Fruit fly (Drosophila melanogaster): Measurements from ENCODE around the gene CG14109.

The CG14109 gene

DNA sequence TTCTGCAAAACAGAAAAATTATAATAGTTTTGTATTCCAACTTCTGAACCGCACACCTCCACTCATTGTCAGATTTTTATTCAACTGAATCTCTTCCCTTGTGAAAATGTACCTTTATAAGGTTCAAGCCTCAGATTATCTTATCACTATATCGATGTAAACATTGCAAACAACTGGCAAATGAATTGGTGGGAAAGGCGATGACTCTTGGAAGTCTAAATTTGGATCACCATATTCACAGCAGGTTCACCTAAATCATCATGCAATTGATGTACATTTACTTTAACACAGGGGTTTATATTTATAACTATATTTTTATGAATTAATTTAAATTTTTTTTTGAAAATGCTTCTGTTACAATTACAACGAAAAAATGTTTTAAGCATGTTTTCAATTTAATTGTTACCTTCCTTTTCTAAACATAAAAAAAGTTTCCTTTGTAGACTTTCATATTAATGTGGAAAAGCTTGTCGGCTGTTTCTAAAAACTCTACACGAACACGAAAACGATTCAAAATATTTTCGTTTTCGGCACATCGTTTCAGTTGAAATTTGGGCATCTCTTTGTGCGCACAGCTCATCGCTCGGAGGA lies at the start of gene CG14109, which contains the start of gene CG10140:
Gene CG14109, plus strand, starts transcription at position 541 of the 591 bp plus-strand sequence.
Gene CG10140, minus strand, starts transcription at position 101 of the 591 bp plus-strand sequence.
- no peak for TF ChIP-seq noc (tag; optimal IDR thresholded peaks at IDR 0.05)

DNA sequence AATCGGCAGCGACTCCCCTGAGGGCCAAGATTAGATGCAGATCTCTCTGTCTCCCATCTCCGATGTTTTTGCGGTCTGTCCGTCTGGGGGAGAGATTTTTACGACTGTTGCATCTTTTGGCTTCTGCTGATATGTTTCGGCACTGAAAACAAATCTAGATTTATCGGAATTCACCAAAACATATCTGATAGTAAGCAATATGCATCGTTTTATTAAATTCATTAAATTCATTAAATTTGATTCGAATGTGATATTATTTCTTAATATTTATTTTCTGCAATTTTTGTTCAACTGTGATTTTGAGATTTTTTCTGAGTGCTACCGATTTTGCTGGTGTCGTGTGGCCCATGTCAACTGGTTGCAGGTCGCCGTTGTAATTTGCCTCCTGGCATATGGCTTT lies 47.2 kb upstream of the CG14109 start:
- TF ChIP-seq noc (tag; optimal IDR thresholded peaks at IDR 0.05) = no peak

DNA sequence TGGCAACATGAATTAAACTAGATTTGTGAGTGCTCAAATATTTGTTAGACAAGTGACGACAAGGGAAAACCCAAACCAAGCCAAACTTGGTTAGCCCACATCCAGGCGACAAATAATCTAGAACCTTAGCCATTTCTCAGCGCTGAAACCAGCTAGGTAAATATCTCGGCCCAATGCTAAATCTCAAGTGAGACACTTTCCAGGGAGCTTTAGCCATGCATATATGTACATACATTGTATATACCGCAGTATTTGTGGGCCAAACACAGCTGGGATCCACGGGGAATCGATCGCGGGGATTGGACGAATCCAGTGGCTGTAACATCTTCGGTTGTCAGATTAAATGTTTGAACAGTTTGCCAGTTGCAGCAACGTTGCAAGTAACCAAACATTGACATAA lies 43.1 kb upstream of the CG14109 start:
- TF ChIP-seq noc (tag; optimal IDR thresholded peaks at IDR 0.05) = no peak

DNA sequence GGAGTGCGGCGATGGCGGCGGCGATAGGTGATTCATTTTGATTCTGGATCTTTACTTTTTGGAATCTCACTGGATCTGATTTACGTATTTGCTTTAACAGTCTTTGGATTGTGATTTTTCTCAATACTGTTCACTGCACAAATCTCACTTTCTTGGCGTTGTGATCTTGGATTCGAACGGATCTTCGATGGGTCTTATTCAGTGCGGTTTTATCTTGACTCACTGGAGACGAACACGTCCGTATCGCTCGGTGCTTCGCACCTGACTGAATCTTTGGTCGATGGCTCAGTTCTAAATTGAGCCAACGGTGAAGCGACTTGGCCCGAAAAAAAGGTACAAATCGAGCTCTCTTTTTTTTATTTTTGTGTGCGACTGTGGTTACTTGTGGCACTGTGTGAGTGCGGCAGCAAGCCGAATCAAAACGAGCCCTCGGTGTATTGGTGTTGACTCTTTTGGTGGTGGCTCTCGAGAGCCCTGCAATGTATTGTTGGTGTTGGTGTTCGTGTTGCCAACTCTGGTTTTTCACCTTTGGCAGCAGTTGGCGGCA lies 39.8 kb upstream of the CG14109 start, which contains the start of gene sens:
Gene sens, minus strand, starts transcription at position 254 of the 547 bp plus-strand sequence.
- no peak for TF ChIP-seq noc (tag; optimal IDR thresholded peaks at IDR 0.05)

DNA sequence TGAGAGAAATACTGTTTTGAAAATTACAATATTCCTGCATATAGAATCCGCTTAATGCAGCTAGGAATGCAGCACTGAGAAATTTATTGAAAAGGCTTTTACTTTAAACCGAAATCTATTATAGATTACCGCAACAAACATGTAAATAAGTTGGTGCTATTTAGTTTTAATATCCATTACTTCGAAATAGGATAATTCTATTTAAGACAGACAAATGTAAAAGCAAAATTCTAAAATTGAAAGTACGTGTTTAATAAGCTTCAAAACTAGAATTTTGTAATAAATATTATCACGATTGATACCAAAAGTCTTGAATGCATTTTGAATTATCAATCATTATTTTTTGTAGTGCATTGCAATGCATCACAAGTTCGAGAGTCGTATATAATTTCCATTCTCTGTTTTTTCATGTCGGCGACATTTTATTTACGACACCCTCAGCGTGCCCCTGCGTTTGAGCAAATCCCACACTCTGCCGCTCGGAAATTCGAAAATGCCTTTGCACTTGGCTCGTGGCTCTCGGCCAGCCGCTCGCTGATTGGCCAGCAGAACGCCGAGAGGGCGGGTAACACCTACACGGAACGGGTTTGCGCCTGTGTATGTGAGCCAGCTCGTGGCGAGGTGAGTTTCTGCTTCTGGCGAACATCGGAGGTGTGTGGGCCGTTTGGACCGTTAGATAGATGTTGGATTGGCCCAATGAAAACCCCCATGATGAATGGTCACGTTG lies 37.4 kb upstream of the CG14109 start:
- TF ChIP-seq noc (tag; optimal IDR thresholded peaks at IDR 0.05) = no peak

DNA sequence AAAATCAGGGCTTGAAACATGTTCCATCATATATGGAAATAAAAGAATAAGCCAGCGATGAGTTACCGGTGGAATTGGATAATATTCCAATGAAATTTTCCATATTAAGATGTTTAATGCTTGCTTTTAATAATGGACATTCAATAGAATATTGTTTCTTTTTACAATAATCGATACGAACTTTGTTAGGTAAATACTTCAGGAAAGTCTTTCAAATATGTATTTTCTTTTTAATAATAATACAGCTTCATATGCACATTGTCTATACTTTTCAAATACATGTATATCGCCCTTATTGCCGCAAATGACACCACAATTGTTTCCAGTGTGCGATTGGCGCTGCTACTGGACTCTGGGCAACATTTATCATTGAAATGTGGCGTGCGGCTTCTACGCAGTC lies 33.8 kb upstream of the CG14109 start:
- no peak for TF ChIP-seq noc (tag; optimal IDR thresholded peaks at IDR 0.05)

DNA sequence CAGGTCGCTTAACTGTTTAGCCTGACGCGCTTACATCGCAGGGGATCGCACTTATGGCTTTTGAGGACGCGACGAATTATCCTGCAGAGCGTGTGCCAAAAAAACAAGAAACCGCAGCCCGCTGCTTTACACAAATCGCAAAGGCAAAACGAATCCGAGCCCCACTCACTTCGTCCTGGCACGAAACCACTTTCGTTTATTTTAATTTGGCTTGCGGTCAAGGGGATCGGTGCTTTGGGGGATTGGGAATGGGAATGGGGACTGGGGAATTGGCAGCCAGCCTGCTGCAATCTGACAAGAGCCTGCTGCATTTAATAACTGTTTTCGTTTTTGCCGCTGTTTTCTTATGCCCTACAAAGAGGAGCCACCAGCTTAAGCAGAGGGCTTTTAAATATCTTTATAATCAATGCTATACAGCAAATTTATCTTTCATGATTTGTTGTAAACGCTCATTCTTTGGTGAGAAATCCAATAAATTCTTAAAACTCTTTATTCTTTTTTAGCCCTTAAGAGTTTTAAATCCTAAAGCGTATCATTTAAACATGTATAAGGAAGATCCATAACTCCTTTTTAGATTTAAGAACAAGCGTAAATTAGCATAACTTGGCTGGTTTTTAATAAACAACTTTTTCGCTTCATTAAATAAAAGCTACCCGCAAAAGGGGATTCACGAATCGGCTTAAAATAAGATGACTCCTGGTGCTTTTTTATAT lies 30.7 kb upstream of the CG14109 start:
- TF ChIP-seq noc (tag; optimal IDR thresholded peaks at IDR 0.05) = no peak

DNA sequence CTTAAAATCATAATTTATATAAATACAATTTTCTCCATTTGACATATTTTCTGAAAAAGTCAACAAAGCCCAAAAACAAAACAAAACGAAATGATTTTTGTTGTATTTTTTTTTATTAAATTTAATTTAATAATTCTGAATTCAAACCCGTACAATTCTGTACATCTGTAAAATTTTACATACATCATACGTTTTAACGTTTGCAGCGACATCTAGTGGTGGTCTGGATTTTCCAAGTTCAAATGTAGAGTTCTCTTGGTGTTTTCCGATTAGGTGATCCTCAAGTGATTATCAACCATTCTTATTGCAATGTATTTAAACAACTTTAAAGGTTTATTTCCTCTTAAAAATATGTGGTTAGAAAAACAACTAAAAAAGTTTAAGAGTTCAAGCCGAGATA lies 29.7 kb upstream of the CG14109 start:
- TF ChIP-seq noc (tag; optimal IDR thresholded peaks at IDR 0.05) = no peak

DNA sequence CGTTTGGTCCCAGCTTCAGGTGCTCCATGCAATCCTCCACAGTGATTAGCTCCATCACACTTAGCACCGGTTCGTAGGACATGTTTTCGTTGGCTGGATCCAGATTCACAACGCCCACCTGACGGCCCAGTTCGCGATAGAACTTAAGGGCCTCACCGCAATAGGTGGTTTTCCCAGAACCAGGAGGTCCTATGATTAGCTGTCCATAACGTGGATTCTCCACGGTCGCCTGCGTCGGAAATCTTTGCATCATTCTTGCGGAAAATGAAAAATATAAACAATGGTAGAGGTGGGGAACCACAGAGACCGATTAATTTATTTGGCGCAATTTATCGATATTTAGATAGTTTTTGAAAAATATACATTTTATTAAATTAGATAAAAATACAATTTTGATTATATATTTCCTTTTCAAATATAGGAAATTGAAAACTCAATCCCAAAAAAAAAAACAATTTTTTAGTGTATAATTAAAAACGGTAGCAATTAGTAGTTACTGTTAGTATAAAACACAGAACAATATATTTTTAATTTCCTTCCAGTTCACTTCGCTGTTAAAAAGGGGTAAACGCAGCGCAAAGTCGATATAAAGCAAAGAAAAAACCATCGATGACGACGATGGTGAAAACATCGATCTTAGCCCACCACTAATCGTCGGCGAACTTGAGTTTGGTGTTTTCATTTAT lies 28.4 kb upstream of the CG14109 start, which contains the start of the genes CG10222 and flr:
Gene CG10222, minus strand, starts transcription at position 254 of the 686 bp plus-strand sequence.
Gene flr, plus strand, starts transcription at position 644 of the 686 bp plus-strand sequence.
- TF ChIP-seq noc (tag; optimal IDR thresholded peaks at IDR 0.05) = no peak

DNA sequence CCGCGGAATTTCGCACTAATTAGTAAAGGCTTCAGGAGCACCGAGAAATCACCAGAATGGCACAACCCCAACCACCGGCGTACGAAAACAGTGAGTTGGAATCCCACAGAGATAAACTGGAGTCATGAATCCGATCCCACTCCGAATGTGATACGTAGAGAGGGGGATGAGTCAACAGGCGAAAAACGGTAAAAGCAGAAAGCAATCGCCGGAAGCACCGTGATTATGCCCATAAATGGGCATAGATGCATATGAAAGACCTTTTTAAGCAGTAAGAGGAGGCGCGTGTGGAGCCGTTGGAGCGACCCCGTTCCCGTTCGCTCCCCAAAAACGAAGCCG lies 27.9 kb upstream of the CG14109 start:
- TF ChIP-seq noc (tag; optimal IDR thresholded peaks at IDR 0.05) = no peak

DNA sequence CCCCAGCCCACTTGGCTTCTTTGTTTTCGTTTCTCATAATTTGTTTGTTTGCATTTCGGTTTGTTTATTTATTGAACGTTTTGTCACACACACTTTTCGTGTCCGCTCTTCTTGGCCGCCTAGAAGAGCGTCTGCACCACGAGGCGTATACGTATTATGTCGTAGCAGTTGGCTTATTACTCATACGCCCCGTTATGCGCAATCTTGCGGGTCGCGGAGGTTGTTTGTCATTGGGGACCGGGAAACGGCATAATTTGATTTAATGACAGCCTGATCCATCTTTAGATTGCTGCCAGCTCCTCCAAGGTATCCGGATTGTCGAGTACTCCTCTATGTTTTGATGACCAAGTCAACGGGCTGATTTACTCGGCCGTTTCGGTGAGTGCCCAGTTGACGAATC lies 20.5 kb upstream of the CG14109 start:
- no peak for TF ChIP-seq noc (tag; optimal IDR thresholded peaks at IDR 0.05)

DNA sequence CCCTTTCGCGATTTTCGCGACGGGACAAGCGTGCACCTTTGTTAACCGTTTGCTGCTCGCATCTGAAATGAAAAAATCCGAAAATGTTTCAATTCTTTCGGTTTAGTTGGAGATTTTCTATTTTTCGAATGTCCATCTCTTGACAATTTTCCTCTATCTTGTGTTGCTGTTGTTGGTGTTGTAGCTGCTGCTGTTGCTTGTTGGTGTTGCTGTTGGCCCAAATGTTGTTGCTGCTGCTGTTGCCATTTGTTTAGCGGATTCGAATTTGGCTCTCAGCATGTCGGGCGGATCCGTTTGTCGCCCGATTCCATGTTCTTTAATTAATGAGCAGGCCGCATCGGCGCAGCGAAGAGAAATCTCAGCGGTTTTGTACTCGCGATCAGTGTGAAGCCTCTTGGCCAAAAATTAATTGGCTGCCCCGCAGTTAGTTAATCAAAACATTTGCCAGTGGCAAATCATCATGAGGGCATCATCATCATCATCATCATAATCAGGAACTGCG lies 18.4 kb upstream of the CG14109 start, which contains the start of gene CG32121:
Gene CG32121, minus strand, starts transcription at position 51 of the 502 bp plus-strand sequence.
- no peak for TF ChIP-seq noc (tag; optimal IDR thresholded peaks at IDR 0.05)

DNA sequence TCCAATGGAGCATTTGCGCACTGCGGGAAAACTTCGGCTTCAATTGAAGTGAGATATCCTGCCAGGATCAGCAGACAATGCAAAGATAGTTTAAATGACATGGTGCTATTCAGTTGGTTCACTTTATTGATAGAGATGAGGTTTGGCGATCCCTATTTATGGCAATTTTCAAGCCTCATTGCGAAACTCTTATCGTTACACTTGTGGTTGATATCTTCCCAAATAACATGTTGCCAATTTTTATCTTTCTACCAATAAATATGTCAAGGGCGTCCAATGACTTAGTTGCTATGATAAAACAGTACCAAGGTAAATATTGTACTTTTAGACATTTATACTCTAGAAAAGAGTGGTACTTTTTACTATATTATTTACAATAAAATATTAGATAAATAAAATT lies 16.6 kb upstream of the CG14109 start, which contains the start of gene CG33263:
Gene CG33263, minus strand, starts transcription at position 101 of the 400 bp plus-strand sequence.
- TF ChIP-seq noc (tag; optimal IDR thresholded peaks at IDR 0.05) = no peak

DNA sequence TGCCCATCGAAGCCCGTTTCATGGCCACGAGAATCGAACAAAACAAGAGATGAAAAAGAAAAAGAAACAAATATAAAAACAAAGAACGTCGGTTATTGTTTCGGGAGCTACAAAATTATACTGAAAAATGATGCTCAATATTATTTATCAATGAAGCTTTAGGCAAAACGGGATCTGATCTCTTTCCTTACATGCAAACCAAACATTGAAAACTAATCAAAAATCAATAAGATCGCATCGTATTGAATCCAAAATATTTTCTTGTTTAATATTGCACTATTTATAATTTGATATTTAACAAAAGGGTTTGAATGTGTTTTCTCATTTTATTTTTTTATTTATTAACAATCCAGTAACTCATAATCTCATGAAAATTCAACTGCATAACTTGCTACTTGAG lies 15.1 kb upstream of the CG14109 start, which contains the start of gene CG14106:
Gene CG14106, minus strand, starts transcription at position 101 of the 400 bp plus-strand sequence.
- TF ChIP-seq noc (tag; optimal IDR thresholded peaks at IDR 0.05) = no peak

DNA sequence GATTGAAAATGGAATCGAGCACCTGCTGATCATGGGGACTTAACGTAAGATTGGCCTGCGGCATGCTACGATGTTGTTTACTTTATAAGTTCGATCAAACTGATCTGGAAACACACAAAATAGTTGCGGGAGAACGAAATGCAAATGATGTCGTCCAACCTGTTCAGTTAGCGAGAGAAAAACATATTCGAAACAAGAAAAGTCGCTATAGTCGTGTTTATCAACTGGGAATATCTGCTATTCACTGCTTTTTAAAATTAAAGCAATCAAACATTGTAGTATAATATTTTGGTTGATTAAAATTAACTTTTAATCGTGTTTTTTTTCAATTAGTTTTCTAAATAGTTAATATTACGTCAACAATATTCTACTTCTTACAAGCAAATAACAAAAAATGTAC lies 14.1 kb upstream of the CG14109 start, which contains the start of gene CG14105:
Gene CG14105, minus strand, starts transcription at position 101 of the 400 bp plus-strand sequence.
- TF ChIP-seq noc (tag; optimal IDR thresholded peaks at IDR 0.05) = no peak

Data from whole organism, larva.